Fruit fly (Drosophila melanogaster): ENCODE data around the gene Zcchc7.
A peak's percentile ranks its signal among the peaks of the same experiment; 100 is the strongest.

Gene Zcchc7

dm6 chr3L:16862958-16863357 lies 17.8 kb downstream of the Zcchc7 start, which contains the start of gene CG9951:
CG9951 (plus strand) TSS chr3L:16863164.
- peak; percentile 17 for TF ChIP-seq CG15514 (GFP tag; optimal IDR thresholded peaks at IDR 0.05)
- no peak for TF ChIP-seq run (tag; optimal IDR thresholded peaks at IDR 0.05)
- TF ChIP-seq BEAF-32 (GFP tag; optimal IDR thresholded peaks at IDR 0.05) = peak; percentile 10
- no peak for TF ChIP-seq CG15601 (tag; optimal IDR thresholded peaks at IDR 0.05)
- TF ChIP-seq Mes4 (GFP tag; optimal IDR thresholded peaks at IDR 0.05) = no peak
- TF ChIP-seq stc (GFP tag; IDR thresholded peaks at IDR 0.05) = no peak
- TF ChIP-seq YL-1 (GFP tag; optimal IDR thresholded peaks at IDR 0.05) = peak; percentile 12
- no peak for TF ChIP-seq sima (GFP tag; optimal IDR thresholded peaks at IDR 0.05)
- TF ChIP-seq HmgZ (tag; optimal IDR thresholded peaks at IDR 0.05) = peak; percentile 5
- 0 out of 2 replicates have a peak, but pooled peaks have one; percentile 27 for TF ChIP-seq sob (GFP tag; IDR thresholded peaks at IDR 0.05)
- peak; percentile 37 for TF ChIP-seq CG14710 (tag; optimal IDR thresholded peaks at IDR 0.05)
- TF ChIP-seq Elba2 (GFP tag; optimal IDR thresholded peaks at IDR 0.05) = no peak
- no peak for TF ChIP-seq CG1832 (GFP tag; optimal IDR thresholded peaks at IDR 0.05)
- peak; percentile 20; the same call in 1 of the 3 replicates for TF ChIP-seq CG34422 (GFP tag; IDR thresholded peaks at IDR 0.05)
- TF ChIP-seq sqz (GFP tag; optimal IDR thresholded peaks at IDR 0.05) = peak; percentile 87
- peak; percentile 10 for TF ChIP-seq CTCF (GFP tag; optimal IDR thresholded peaks at IDR 0.05)
- TF ChIP-seq CG13424 (tag; optimal IDR thresholded peaks at IDR 0.05) = no peak
- TF ChIP-seq MBD-R2 (GFP tag; IDR thresholded peaks at IDR 0.05) = peak; percentile 84
- peak; percentile 91 for TF ChIP-seq E2f2 (GFP tag; IDR thresholded peaks at IDR 0.05)
- peak; percentile 22 for TF ChIP-seq trem (tag; optimal IDR thresholded peaks at IDR 0.05)
- peak; percentile 69 for TF ChIP-seq Med (GFP tag)
- TF ChIP-seq exex (tag; optimal IDR thresholded peaks at IDR 0.05) = no peak
- TF ChIP-seq Dp (GFP tag; optimal IDR thresholded peaks at IDR 0.05) = peak; percentile 94
- peak; percentile 16; the same call in 1 of the 2 replicates for TF ChIP-seq CG4360 (GFP tag; IDR thresholded peaks at IDR 0.05)
- peak; percentile 13 for TF ChIP-seq Sry-δ (GFP tag; optimal IDR thresholded peaks at IDR 0.05)
- peak; percentile 78 for TF ChIP-seq stwl (tag; optimal IDR thresholded peaks at IDR 0.05)
- peak; percentile 9 for TF ChIP-seq ems (GFP tag; optimal IDR thresholded peaks at IDR 0.05)
- peak; percentile 41; the same call in 1 of the 2 replicates for TF ChIP-seq hbn (GFP tag; IDR thresholded peaks at IDR 0.05; ENCODE audit: partially characterized antibody)
- TF ChIP-seq CG3995 (GFP tag; optimal IDR thresholded peaks at IDR 0.05) = peak; percentile 50
- TF ChIP-seq pzg (GFP tag; optimal IDR thresholded peaks at IDR 0.05) = peak; percentile 76
- peak; percentile 47 for TF ChIP-seq CG1603 (tag; optimal IDR thresholded peaks at IDR 0.05)
- TF ChIP-seq Lhr (GFP tag; optimal IDR thresholded peaks at IDR 0.05) = peak; percentile 2
- peak; percentile 37 for TF ChIP-seq Ets97D (GFP tag; optimal IDR thresholded peaks at IDR 0.05)
- no peak for TF ChIP-seq CG14014 (GFP tag; IDR thresholded peaks at IDR 0.05)
- no peak for TF ChIP-seq wor (GFP tag; IDR thresholded peaks at IDR 0.05)
- peak; percentile 43; the same call in 1 of the 2 replicates for TF ChIP-seq CG3847 (GFP tag; IDR thresholded peaks at IDR 0.05)
- TF ChIP-seq lmd (GFP tag; IDR thresholded peaks at IDR 0.05) = no peak
- peak; percentile 10 for TF ChIP-seq Sin3A (optimal IDR thresholded peaks at IDR 0.05)
- peak; percentile 19 for TF ChIP-seq phol (tag; optimal IDR thresholded peaks at IDR 0.05)
- peak; percentile 26 for TF ChIP-seq gfzf (GFP tag; optimal IDR thresholded peaks at IDR 0.05)
- TF ChIP-seq MESR4 (GFP tag; optimal IDR thresholded peaks at IDR 0.05) = peak; percentile 84
- peak; percentile 69 for TF ChIP-seq Myb (GFP tag; optimal IDR thresholded peaks at IDR 0.05)
- no peak for TF ChIP-seq CG7745 (tag; optimal IDR thresholded peaks at IDR 0.05)
- TF ChIP-seq CG2116 (GFP tag; optimal IDR thresholded peaks at IDR 0.05) = peak; percentile 43
- TF ChIP-seq CG4617 (GFP tag; optimal IDR thresholded peaks at IDR 0.05; ENCODE audit: borderline replicate concordance) = peak; percentile 65
- peak in 1 of 2 experiments; percentile 25 for TF ChIP-seq Pdp1 (GFP tag; optimal IDR thresholded peaks at IDR 0.05)

Data from whole organism, embryonic.